Fruit fly (Drosophila melanogaster) whole organism, prepupa: ENCODE data around the gene Ugt37A3.

Experiments used
- CG10669 ChIP-seq: fragments of 200-800 bp; sonication (Bioruptor generic); optimal IDR thresholded peaks from 3 replicates; lab custom pipeline; 2018; ENCODE audit warnings: missing biosample characterization, mild to moderate bottlenecking, missing genetic modification characterization, moderate library complexity
- CG11294 ChIP-seq: fragments of 200-800 bp; sonication (Bioruptor generic); IDR thresholded peaks from 2 replicates; pipeline ENCODE4 v1.3.6; 2022; ENCODE audit warnings: missing biosample characterization, missing genetic modification characterization
- CG11762 ChIP-seq: fragments of 200-800 bp; sonication (Bioruptor generic); optimal IDR thresholded peaks from 3 replicates; lab custom pipeline; 2016; ENCODE audit warnings: missing biosample characterization, missing genetic modification characterization; ENCODE audit not compliant: insufficient read depth
- CG3032 ChIP-seq: fragments of 200-800 bp; optimal IDR thresholded peaks from 2 replicates; lab custom pipeline; 2019; ENCODE audit warnings: missing biosample characterization, mild to moderate bottlenecking, missing genetic modification characterization, moderate library complexity
- CG32006 ChIP-seq: fragments of 200-800 bp; sonication (Bioruptor generic); optimal IDR thresholded peaks from 3 replicates; lab custom pipeline; 2017; ENCODE audit warnings: missing biosample characterization, mild to moderate bottlenecking, missing genetic modification characterization
- CG4318 ChIP-seq: fragments of 200-800 bp; sonication (Bioruptor generic); optimal IDR thresholded peaks from 3 replicates; lab custom pipeline; 2017; ENCODE audit warnings: missing biosample characterization, mild to moderate bottlenecking, missing genetic modification characterization
- Gug ChIP-seq: fragments of 200-800 bp; sonication (Bioruptor generic); IDR thresholded peaks from 2 replicates; pipeline ENCODE4 v1.3.6; 2022; ENCODE audit warnings: missing biosample characterization, missing genetic modification characterization
- fkh ChIP-seq: fragments of 200-800 bp; sonication (Bioruptor generic); optimal IDR thresholded peaks from 3 replicates; lab custom pipeline; 2017; ENCODE audit warnings: missing biosample characterization, mild to moderate bottlenecking, missing genetic modification characterization, moderate library complexity
- pdm3 ChIP-seq: fragments of 200-800 bp; sonication (Bioruptor generic); optimal IDR thresholded peaks from 3 replicates; lab custom pipeline; 2016; ENCODE audit warnings: missing biosample characterization, missing genetic modification characterization

DNA sequence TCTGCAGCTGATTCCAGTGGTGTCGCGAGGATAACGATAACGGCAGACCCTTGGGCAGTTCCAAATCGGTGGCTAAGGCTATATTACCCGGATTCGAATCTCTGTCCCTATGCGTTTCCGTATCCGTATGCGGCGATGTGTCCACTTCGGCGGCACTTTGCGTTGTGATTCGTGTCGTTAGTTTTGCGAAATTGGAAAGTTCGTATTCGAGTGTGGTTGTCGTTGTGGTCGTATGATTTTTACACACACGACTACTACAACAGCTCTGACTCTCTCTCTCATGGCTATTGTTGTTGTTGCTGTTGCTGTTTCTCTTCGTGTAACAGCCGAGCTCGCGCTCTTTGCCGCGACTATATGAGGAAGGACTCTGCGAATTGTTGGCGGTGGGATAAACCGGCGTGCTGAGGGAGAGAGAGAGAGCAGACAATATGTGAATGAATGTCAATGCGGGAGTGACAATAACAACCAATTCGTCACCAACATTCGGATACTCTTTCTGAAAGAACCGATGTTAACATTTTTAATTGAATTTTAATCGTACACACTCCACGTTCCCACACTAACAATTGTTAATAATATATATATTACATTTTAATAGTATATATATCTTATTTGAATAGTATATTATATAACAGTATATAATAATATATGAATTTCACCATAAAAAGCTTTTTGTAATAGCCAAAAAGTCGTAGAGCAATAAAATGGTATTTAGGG lies 23.7 kb downstream of the Ugt37A3 start:
- TF ChIP-seq CG32006 (GFP tag; lab: Kevin White, UChicago) (peak; percentile 72), CG3032 (tag; lab: Kevin White, UChicago) (peak; percentile 66), CG11294 (peak; percentile 41), fkh (no peak), CG11762 (no peak), Gug (GFP tag; lab: Robert Waterston, UW) (no peak), CG4318 (peak; percentile 39), pdm3 (GFP tag; lab: Kevin White, UChicago) (peak; percentile 44), CG10669 (GFP tag; lab: Kevin White, UChicago) (peak; percentile 64)
